Worm (Caenorhabditis elegans): ENCODE measurements around the gene clec-26.

- no peak for TF ChIP-seq fos-1 (tag; optimal IDR thresholded peaks at IDR 0.05)
- TF ChIP-seq tbx-2 (tag; optimal IDR thresholded peaks at IDR 0.05), result no peak
- no peak for TF ChIP-seq lin-15B (tag; optimal IDR thresholded peaks at IDR 0.05)
- no peak for TF ChIP-seq snpc-4 (tag; optimal IDR thresholded peaks at IDR 0.05)
- no peak for TF ChIP-seq ceh-16 (tag; optimal IDR thresholded peaks at IDR 0.05)
- TF ChIP-seq egl-5 (tag; optimal IDR thresholded peaks at IDR 0.05), result no peak
- no peak for TF ChIP-seq hmg-11 (tag; optimal IDR thresholded peaks at IDR 0.05)
- no peak for TF ChIP-seq zag-1 (tag; optimal IDR thresholded peaks at IDR 0.05)
Observed at ce11 chrV:16812371-16812770, 36.0 kb upstream of the clec-26 start.

Data from whole organism, L3 larva.